Fruit fly (Drosophila melanogaster) whole organism, embryonic: ENCODE results near the gene Usp14.

ENCODE experiments used
- CG11723 ChIP-seq: fragments of 200-800 bp; sonication (Bioruptor generic); optimal IDR thresholded peaks from 2 replicates; lab custom pipeline; 2017; ENCODE audit warnings: missing biosample characterization, mild to moderate bottlenecking, missing genetic modification characterization
- Dip3 ChIP-seq: fragments of 200-800 bp; sonication (Bioruptor generic); optimal IDR thresholded peaks from 3 replicates; lab custom pipeline; 2016; ENCODE audit warnings: missing biosample characterization, missing genetic modification characterization
- Spps ChIP-seq: fragments of 200-800 bp; sonication (Bioruptor generic); optimal IDR thresholded peaks from 2 replicates; lab custom pipeline; 2018; ENCODE audit warnings: missing biosample characterization, mild to moderate bottlenecking, missing genetic modification characterization
- phol ChIP-seq: fragments of 200-800 bp; sonication (Bioruptor generic); optimal IDR thresholded peaks from 3 replicates; lab custom pipeline; 2018; ENCODE audit warnings: missing biosample characterization, mild to moderate bottlenecking, missing genetic modification characterization, moderate library complexity

DNA sequence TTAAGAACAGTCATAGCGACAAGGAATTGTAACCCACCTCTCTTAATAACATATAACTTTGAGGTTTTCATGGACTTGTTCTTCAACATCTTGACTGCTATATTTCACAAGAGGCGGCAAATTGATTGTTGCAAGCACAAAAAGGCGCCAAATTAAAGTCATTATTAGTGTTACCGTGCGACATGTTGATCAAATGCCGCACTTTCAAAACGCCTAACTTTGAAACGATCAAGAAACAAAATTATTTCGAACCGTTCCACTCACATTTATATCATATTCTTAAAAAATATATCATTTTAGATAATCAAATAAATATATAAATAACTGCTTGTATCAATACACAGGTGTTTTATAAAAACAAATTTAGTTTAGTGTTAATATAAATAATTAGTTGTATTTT lies 13.6 kb upstream of the Usp14 start, which contains the start of gene RnrL:
- no peak for TF ChIP-seq phol (tag; lab: Kevin White, UChicago)
- TF ChIP-seq Spps (tag; lab: Kevin White, UChicago): no peak
- TF ChIP-seq CG11723 (GFP tag; lab: Kevin White, UChicago): no peak
- TF ChIP-seq Dip3 (GFP tag; lab: Kevin White, UChicago): no peak
